Worm (Caenorhabditis elegans): ENCODE data around the gene trpp-12.

- TF ChIP-seq tab-1 (GFP tag; IDR thresholded peaks at IDR 0.05) (no peak), T22C8.4 (GFP tag; IDR thresholded peaks at IDR 0.05) (no peak), cog-1 (tag; optimal IDR thresholded peaks at IDR 0.05) (no peak)
Measured at ce11 chrX:2426932-2427331, 17.4 kb downstream of the trpp-12 start.

Measured in whole organism, midembryonic.